Fruit fly (Drosophila melanogaster) whole organism, embryonic: Measurements from ENCODE around the gene Sidpn.

Experiments used
- Atf6 ChIP-seq: fragments of 200-800 bp; sonication (Bioruptor generic); IDR thresholded peaks from 2 replicates; pipeline ENCODE4 v1.3.6; 2022; ENCODE audit warnings: missing biosample characterization, missing genetic modification characterization
- BtbVII ChIP-seq: fragments of 200-800 bp; sonication (Bioruptor generic); optimal IDR thresholded peaks from 3 replicates; lab custom pipeline; 2017; ENCODE audit warnings: missing biosample characterization, mild to moderate bottlenecking, missing genetic modification characterization
- CG12155 ChIP-seq: fragments of 200-800 bp; sonication (Bioruptor generic); optimal IDR thresholded peaks from 3 replicates; lab custom pipeline; 2016; ENCODE audit warnings: missing biosample characterization, missing genetic modification characterization
- CG12391 ChIP-seq: fragments of 200-800 bp; sonication (Bioruptor generic); optimal IDR thresholded peaks from 3 replicates; lab custom pipeline; 2018; ENCODE audit warnings: missing biosample characterization, mild to moderate bottlenecking, missing genetic modification characterization, moderate library complexity
- CG14014 ChIP-seq: fragments of 200-800 bp; sonication (Bioruptor generic); IDR thresholded peaks from 2 replicates; pipeline ENCODE4 v1.3.6; 2022; ENCODE audit warnings: missing biosample characterization, missing genetic modification characterization
- CG15269 ChIP-seq: fragments of 200-800 bp; sonication (Bioruptor generic); optimal IDR thresholded peaks from 2 replicates; lab custom pipeline; 2018; ENCODE audit warnings: missing biosample characterization, mild to moderate bottlenecking, missing genetic modification characterization, moderate library complexity
- CG16863 ChIP-seq: fragments of 200-800 bp; sonication (Bioruptor generic); optimal IDR thresholded peaks from 3 replicates; lab custom pipeline; 2016; ENCODE audit warnings: missing biosample characterization, missing genetic modification characterization
- CG17802 ChIP-seq: fragments of 200-800 bp; sonication (Bioruptor generic); optimal IDR thresholded peaks from 2 replicates; lab custom pipeline; 2018; ENCODE audit warnings: missing biosample characterization, mild to moderate bottlenecking, missing genetic modification characterization, moderate library complexity
- CG2889 ChIP-seq: fragments of 200-800 bp; sonication (Bioruptor generic); IDR thresholded peaks from 3 replicates; pipeline ENCODE4 v1.3.6; 2022; ENCODE audit warnings: missing biosample characterization, missing genetic modification characterization
- CG30403 ChIP-seq: fragments of 200-800 bp; sonication (Bioruptor generic); optimal IDR thresholded peaks from 3 replicates; lab custom pipeline; 2016; ENCODE audit warnings: missing biosample characterization, missing genetic modification characterization
- CG3847 ChIP-seq: fragments of 200-800 bp; sonication (Bioruptor generic); IDR thresholded peaks from 2 replicates; pipeline ENCODE4 v1.3.6; 2022; ENCODE audit warnings: missing biosample characterization, missing genetic modification characterization
- CTCF ChIP-seq: fragments of 200-800 bp; sonication (Bioruptor generic); optimal IDR thresholded peaks from 2 replicates; lab custom pipeline; 2017; ENCODE audit warnings: missing biosample characterization, mild to moderate bottlenecking, missing genetic modification characterization, moderate library complexity
- Camta ChIP-seq: fragments of 200-800 bp; sonication (Bioruptor generic); optimal IDR thresholded peaks from 2 replicates; lab custom pipeline; 2016; ENCODE audit warnings: missing biosample characterization, missing genetic modification characterization
- D19A ChIP-seq: fragments of 200-800 bp; optimal IDR thresholded peaks from 3 replicates; lab custom pipeline; 2019; ENCODE audit warnings: missing biosample characterization, mild to moderate bottlenecking, missing genetic modification characterization, moderate library complexity
- Deaf1 ChIP-seq: fragments of 200-800 bp; optimal IDR thresholded peaks from 3 replicates; lab custom pipeline; 2019; ENCODE audit warnings: missing biosample characterization, mild to moderate bottlenecking, missing genetic modification characterization, moderate library complexity
- Dfd ChIP-seq, 2 experiments: fragments of >200 bp; optimal IDR thresholded peaks; 2 replicates each; lab custom pipeline; 2017; ENCODE audit warnings: missing biosample characterization in 2 of 2, missing genetic modification characterization in 2 of 2
- E2f2 ChIP-seq: fragments of 200-800 bp; sonication (Bioruptor generic); IDR thresholded peaks from 2 replicates; pipeline ENCODE4 v1.3.6; 2022; ENCODE audit warnings: missing biosample characterization, missing genetic modification characterization
- Fer1 ChIP-seq: fragments of 200-800 bp; sonication (Bioruptor generic); optimal IDR thresholded peaks from 2 replicates; lab custom pipeline; 2017; ENCODE audit warnings: missing biosample characterization, mild to moderate bottlenecking, missing genetic modification characterization
- Hr78 ChIP-seq, 2 experiments: fragments of 200-800 bp in 1 of 2; fragments of >200 bp in 1 of 2; sonication (Bioruptor generic) in 1 of 2; optimal IDR thresholded peaks; 2 replicates each; lab custom pipeline; 2017 to 2019; ENCODE audit warnings: missing biosample characterization in 2 of 2, missing genetic modification characterization in 2 of 2, mild to moderate bottlenecking in 1 of 2, moderate library complexity in 1 of 2
- Med ChIP-seq: fragments of 200-800 bp; sonication (Bioruptor generic); peaks from one replicate; lab custom pipeline; 2016; ENCODE audit warnings: missing biosample characterization, missing genetic modification characterization, mild to moderate bottlenecking, inconsistent platforms, moderate library complexity
- Meics ChIP-seq: fragments of 200-800 bp; sonication (Bioruptor generic); optimal IDR thresholded peaks from 2 replicates; lab custom pipeline; 2017; ENCODE audit warnings: missing biosample characterization, mild to moderate bottlenecking, missing genetic modification characterization
- Neu2 ChIP-seq: fragments of 200-800 bp; sonication (Bioruptor generic); optimal IDR thresholded peaks from 3 replicates; lab custom pipeline; 2016; ENCODE audit warnings: missing biosample characterization, missing genetic modification characterization, borderline replicate concordance
- Nf-YC ChIP-seq: fragments of 200-800 bp; optimal IDR thresholded peaks from 3 replicates; lab custom pipeline; 2019; ENCODE audit warnings: missing biosample characterization, mild to moderate bottlenecking, missing genetic modification characterization, moderate library complexity
- bab2 ChIP-seq: fragments of 200-800 bp; sonication (Bioruptor generic); optimal IDR thresholded peaks from 2 replicates; lab custom pipeline; 2016; ENCODE audit warnings: missing biosample characterization, missing genetic modification characterization
- bbx ChIP-seq: fragments of 200-800 bp; sonication (Bioruptor generic); IDR thresholded peaks from 2 replicates; pipeline ENCODE4 v1.3.6; 2022; ENCODE audit warnings: missing biosample characterization, missing genetic modification characterization; ENCODE audit not compliant: partially characterized antibody
- cad ChIP-seq: fragments of >200 bp; optimal IDR thresholded peaks from 2 replicates; lab custom pipeline; 2017; ENCODE audit warnings: missing biosample characterization, missing genetic modification characterization
- caup ChIP-seq: fragments of 200-800 bp; sonication (Bioruptor generic); optimal IDR thresholded peaks from 3 replicates; lab custom pipeline; 2017; ENCODE audit warnings: missing biosample characterization, mild to moderate bottlenecking, missing genetic modification characterization, moderate library complexity; ENCODE audit not compliant: severe bottlenecking
- cg ChIP-seq: fragments of 200-800 bp; sonication (Bioruptor generic); optimal IDR thresholded peaks from 3 replicates; lab custom pipeline; 2019; ENCODE audit warnings: missing biosample characterization, mild to moderate bottlenecking, missing genetic modification characterization, moderate library complexity
- chif ChIP-seq, 2 experiments: fragments of 200-800 bp; sonication (Bioruptor generic); optimal IDR thresholded peaks; 3 replicates each; lab custom pipeline; 2016; ENCODE audit warnings: missing biosample characterization in 2 of 2, missing genetic modification characterization in 2 of 2
- croc ChIP-seq: fragments of 200-800 bp; sonication (Bioruptor generic); conservative IDR thresholded peaks from 3 replicates; pipeline ENCODE4 v1.3.6; 2022; ENCODE audit warnings: missing biosample characterization, missing genetic modification characterization
- dmrt99B ChIP-seq: fragments of 200-800 bp; sonication (Bioruptor generic); optimal IDR thresholded peaks from 2 replicates; lab custom pipeline; 2018; ENCODE audit warnings: missing biosample characterization, mild to moderate bottlenecking, missing genetic modification characterization, moderate library complexity
- dpn ChIP-seq, 2 experiments: fragments of 200-800 bp; sonication (Bioruptor generic); optimal IDR thresholded peaks; 3 replicates each; lab custom pipeline; 2016; ENCODE audit warnings: missing biosample characterization in 2 of 2, missing genetic modification characterization in 2 of 2
- ewg ChIP-seq: fragments of 200-800 bp; sonication (Bioruptor generic); optimal IDR thresholded peaks from 3 replicates; lab custom pipeline; 2017; ENCODE audit warnings: mild to moderate bottlenecking, missing biosample characterization, missing genetic modification reagents, missing genetic modification characterization
- eyg ChIP-seq: fragments of 200-800 bp; sonication (Bioruptor generic); optimal IDR thresholded peaks from 3 replicates; lab custom pipeline; 2016; ENCODE audit warnings: missing biosample characterization, missing genetic modification characterization
- gcm ChIP-seq: fragments of 200-800 bp; sonication (Bioruptor generic); optimal IDR thresholded peaks from 2 replicates; lab custom pipeline; 2019; ENCODE audit warnings: missing biosample characterization, mild to moderate bottlenecking, missing genetic modification characterization, moderate library complexity
- h ChIP-seq: fragments of >200 bp; optimal IDR thresholded peaks from 2 replicates; lab custom pipeline; 2017
- her ChIP-seq: fragments of 200-800 bp; sonication (Bioruptor generic); optimal IDR thresholded peaks from 2 replicates; lab custom pipeline; 2016; ENCODE audit warnings: missing biosample characterization, missing genetic modification characterization
- jing ChIP-seq: fragments of 200-800 bp; sonication (Bioruptor generic); optimal IDR thresholded peaks from 2 replicates; lab custom pipeline; 2018; ENCODE audit warnings: missing biosample characterization, mild to moderate bottlenecking, missing genetic modification characterization
- maf-S ChIP-seq: fragments of 200-800 bp; sonication (Bioruptor generic); optimal IDR thresholded peaks from 2 replicates; lab custom pipeline; 2016; ENCODE audit warnings: missing biosample characterization, missing genetic modification characterization
- mirr ChIP-seq: fragments of 200-800 bp; sonication (Bioruptor generic); optimal IDR thresholded peaks from 3 replicates; lab custom pipeline; 2018; ENCODE audit warnings: missing biosample characterization, mild to moderate bottlenecking, missing genetic modification characterization
- mld ChIP-seq: fragments of 200-800 bp; sonication (Bioruptor generic); IDR thresholded peaks from 3 replicates; pipeline ENCODE4 v1.3.6; 2022; ENCODE audit warnings: missing biosample characterization, missing genetic modification characterization; ENCODE audit not compliant: partially characterized antibody
- nom ChIP-seq: fragments of 200-800 bp; sonication (Bioruptor generic); optimal IDR thresholded peaks from 2 replicates; lab custom pipeline; 2017; ENCODE audit warnings: missing biosample characterization, missing genetic modification characterization, mild to moderate bottlenecking, moderate library complexity, missing genetic modification reagents
- org-1 ChIP-seq: fragments of 200-800 bp; sonication (Bioruptor generic); optimal IDR thresholded peaks from 2 replicates; lab custom pipeline; 2017; ENCODE audit warnings: missing biosample characterization, missing genetic modification characterization
- schlank ChIP-seq: fragments of 200-800 bp; sonication (Bioruptor generic); optimal IDR thresholded peaks from 2 replicates; lab custom pipeline; 2018; ENCODE audit warnings: missing biosample characterization, mild to moderate bottlenecking, missing genetic modification characterization
- sens ChIP-seq: fragments of 200-800 bp; sonication (Bioruptor generic); peaks from one replicate; lab custom pipeline; 2016; ENCODE audit warnings: missing biosample characterization, missing genetic modification characterization
- sens-2 ChIP-seq: fragments of 200-800 bp; sonication (Bioruptor generic); IDR thresholded peaks from 2 replicates; pipeline ENCODE4 v1.3.6; 2022; ENCODE audit warnings: missing biosample characterization, missing genetic modification characterization
- slou ChIP-seq: fragments of 200-800 bp; sonication (Bioruptor generic); optimal IDR thresholded peaks from 3 replicates; lab custom pipeline; 2016; ENCODE audit warnings: missing biosample characterization, missing genetic modification characterization
- slp2 ChIP-seq: fragments of 200-800 bp; sonication (Bioruptor generic); optimal IDR thresholded peaks from 2 replicates; lab custom pipeline; 2016; ENCODE audit warnings: missing biosample characterization, missing genetic modification characterization
- stc ChIP-seq: fragments of 200-800 bp; sonication (Bioruptor generic); IDR thresholded peaks from 2 replicates; pipeline ENCODE4 v1.3.6; 2022; ENCODE audit warnings: missing biosample characterization, missing genetic modification characterization
- tap ChIP-seq: fragments of 200-800 bp; optimal IDR thresholded peaks from 3 replicates; lab custom pipeline; 2019; ENCODE audit warnings: missing biosample characterization, mild to moderate bottlenecking, missing genetic modification characterization, moderate library complexity
- tx ChIP-seq: fragments of 200-800 bp; sonication (Bioruptor generic); optimal IDR thresholded peaks from 2 replicates; lab custom pipeline; 2016; ENCODE audit warnings: missing biosample characterization, missing genetic modification characterization
- wek ChIP-seq: fragments of 200-800 bp; sonication (Bioruptor generic); optimal IDR thresholded peaks from 3 replicates; lab custom pipeline; 2018; ENCODE audit warnings: missing biosample characterization, mild to moderate bottlenecking, missing genetic modification characterization, moderate library complexity

Gene Sidpn

DNA sequence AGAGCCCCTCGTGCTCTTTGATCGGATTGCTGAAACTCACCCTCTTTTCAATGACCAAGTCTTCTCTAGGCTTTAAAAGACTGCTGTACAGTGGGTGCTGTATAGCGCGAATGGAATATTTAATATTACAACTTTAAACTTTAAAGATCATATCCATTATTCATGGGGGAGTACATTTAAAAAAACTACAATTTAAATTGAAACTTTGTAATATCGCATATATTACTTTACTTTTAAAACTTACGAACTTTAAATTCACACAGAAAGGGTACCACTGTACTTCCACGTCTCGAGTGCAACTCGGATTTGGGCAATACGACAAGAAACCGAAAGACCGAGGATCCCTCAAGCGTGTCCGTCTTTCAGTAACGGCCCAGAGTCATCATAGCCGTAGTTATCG lies 31.4 kb downstream of the Sidpn start, which contains the start of gene Phlpp (continued):
- no peak for TF ChIP-seq dmrt99B (tag; lab: Kevin White, UChicago)
- TF ChIP-seq Med (GFP tag; lab: Kevin White, UChicago) = peak; percentile 60
- peak; percentile 2 to 5 for TF ChIP-seq dpn (GFP tag; optimal IDR thresholded peaks at IDR 0.05; lab: Kevin White, UChicago)
- no peak for TF ChIP-seq Meics (GFP tag; lab: Kevin White, UChicago)
- TF ChIP-seq croc (GFP tag; lab: Robert Waterston, UW) = peak; percentile 59
- TF ChIP-seq Hr78 (GFP tag; optimal IDR thresholded peaks at IDR 0.05; lab: Kevin White, UChicago) = no peak
- no peak for TF ChIP-seq ewg
- TF ChIP-seq sens (GFP tag; lab: Kevin White, UChicago) = peak; percentile 95
- 0 out of 2 replicates have a peak, but pooled peaks have one; percentile 26 for TF ChIP-seq CG3847
- no peak for TF ChIP-seq tap
- peak; percentile 57 for TF ChIP-seq CG30403
- peak; percentile 25 for TF ChIP-seq Fer1 (GFP tag; lab: Kevin White, UChicago)
- TF ChIP-seq cad (GFP tag; lab: Kevin White, UChicago) = no peak
- TF ChIP-seq E2f2 (GFP tag; lab: Robert Waterston, UW) = peak; percentile 24; the same call in 1 of the 2 replicates
- TF ChIP-seq caup (GFP tag; lab: Kevin White, UChicago) = no peak
- TF ChIP-seq mld (GFP tag; lab: Robert Waterston, UW) = no peak
- TF ChIP-seq wek (GFP tag; lab: Kevin White, UChicago) = no peak
- TF ChIP-seq mirr (GFP tag; lab: Kevin White, UChicago) = no peak
- no peak for TF ChIP-seq nom (GFP tag; lab: Kevin White, UChicago)
- no peak for TF ChIP-seq eyg
- no peak for TF ChIP-seq org-1 (GFP tag; lab: Kevin White, UChicago)
- peak; percentile 42 for TF ChIP-seq Camta (GFP tag; lab: Kevin White, UChicago)
- no peak for TF ChIP-seq schlank (tag; lab: Kevin White, UChicago)
- peak; percentile 10 for TF ChIP-seq CG16863 (GFP tag; lab: Kevin White, UChicago)
- TF ChIP-seq her (GFP tag; lab: Kevin White, UChicago) = no peak
- TF ChIP-seq slp2 (GFP tag; lab: Kevin White, UChicago) = peak; percentile 4
- TF ChIP-seq stc (GFP tag; lab: Robert Waterston, UW) = 0 out of 2 replicates have a peak, but pooled peaks have one; percentile 39
- TF ChIP-seq Nf-YC (tag; lab: Kevin White, UChicago) = no peak
- TF ChIP-seq CG12155 = no peak
- TF ChIP-seq maf-S (GFP tag; lab: Kevin White, UChicago) = peak; percentile 3
- TF ChIP-seq CG15269 (tag; lab: Kevin White, UChicago) = no peak
- TF ChIP-seq cg = no peak
- TF ChIP-seq CG2889 = no peak
- TF ChIP-seq tx = no peak
- no peak for TF ChIP-seq Dfd (GFP tag; optimal IDR thresholded peaks at IDR 0.05; lab: Kevin White, UChicago)
- TF ChIP-seq bbx = no peak
- peak; percentile 56; the same call in 1 of the 2 replicates for TF ChIP-seq CG14014 (GFP tag; lab: Robert Waterston, UW)
- TF ChIP-seq Atf6 (GFP tag; lab: Robert Waterston, UW) = no peak
- no peak for TF ChIP-seq CTCF (GFP tag; lab: Kevin White, UChicago)
- TF ChIP-seq slou (GFP tag; lab: Kevin White, UChicago) = no peak
- peak; percentile 60 for TF ChIP-seq Deaf1 (tag; lab: Kevin White, UChicago)
- TF ChIP-seq sens-2 (GFP tag; lab: Robert Waterston, UW) = no peak
- no peak for TF ChIP-seq Neu2 (GFP tag; lab: Kevin White, UChicago)
- TF ChIP-seq h (lab: Kevin White, UChicago) = no peak
- TF ChIP-seq chif (GFP tag; optimal IDR thresholded peaks at IDR 0.05; lab: Kevin White, UChicago) = peak in 1 of 2 experiments; percentile 14
- no peak for TF ChIP-seq bab2 (GFP tag; lab: Kevin White, UChicago)
- no peak for TF ChIP-seq jing (GFP tag; lab: Kevin White, UChicago)
- TF ChIP-seq CG17802 (tag; lab: Kevin White, UChicago) = peak; percentile 14
- peak; percentile 41 for TF ChIP-seq CG12391
- no peak for TF ChIP-seq BtbVII (GFP tag; lab: Kevin White, UChicago)
- peak; percentile 8 for TF ChIP-seq gcm (GFP tag; lab: Kevin White, UChicago)
- TF ChIP-seq D19A (tag; lab: Kevin White, UChicago) = no peak
